Fruit fly (Drosophila melanogaster) whole organism, embryonic: Measurements from ENCODE around the gene Ctr1B.

Experiments used
- CG10565 ChIP-seq: fragments of 200-800 bp; sonication (Bioruptor generic); optimal IDR thresholded peaks from 3 replicates; lab custom pipeline; 2016; ENCODE audit warnings: missing biosample characterization, mild to moderate bottlenecking, missing genetic modification characterization
- CG11247 ChIP-seq: fragments of 200-800 bp; sonication (Bioruptor generic); IDR thresholded peaks from 2 replicates; pipeline ENCODE4 v1.3.6; 2022; ENCODE audit warnings: missing biosample characterization, missing genetic modification characterization
- CG12236 ChIP-seq: fragments of 200-800 bp; sonication (Bioruptor generic); optimal IDR thresholded peaks from 2 replicates; lab custom pipeline; 2016; ENCODE audit warnings: missing biosample characterization, missing genetic modification characterization
- CG12744 ChIP-seq: fragments of 200-800 bp; sonication (Bioruptor generic); optimal IDR thresholded peaks from 2 replicates; lab custom pipeline; 2016; ENCODE audit warnings: missing biosample characterization, missing genetic modification characterization
- CG13624 ChIP-seq: fragments of 200-800 bp; sonication (Bioruptor generic); optimal IDR thresholded peaks from 2 replicates; lab custom pipeline; 2016; ENCODE audit warnings: missing biosample characterization, missing genetic modification characterization
- CG14860 ChIP-seq: fragments of 200-800 bp; sonication (Bioruptor generic); IDR thresholded peaks from 3 replicates; pipeline ENCODE4 v1.3.6; 2022; ENCODE audit warnings: missing biosample characterization, missing genetic modification characterization; ENCODE audit not compliant: partially characterized antibody
- CG15479 ChIP-seq: fragments of 200-800 bp; sonication (Bioruptor generic); optimal IDR thresholded peaks from 3 replicates; lab custom pipeline; 2019; ENCODE audit warnings: missing biosample characterization, mild to moderate bottlenecking, missing genetic modification characterization, moderate library complexity
- CG16779 ChIP-seq: fragments of 200-800 bp; sonication (Bioruptor generic); IDR thresholded peaks from 2 replicates; pipeline ENCODE4 v1.3.6; 2022; ENCODE audit warnings: missing biosample characterization, missing genetic modification characterization
- CG17361 ChIP-seq: fragments of 200-800 bp; sonication (Bioruptor generic); IDR thresholded peaks from 3 replicates; pipeline ENCODE4 v1.3.6; 2022; ENCODE audit warnings: missing biosample characterization, missing genetic modification characterization
- CG3847 ChIP-seq: fragments of 200-800 bp; sonication (Bioruptor generic); IDR thresholded peaks from 2 replicates; pipeline ENCODE4 v1.3.6; 2022; ENCODE audit warnings: missing biosample characterization, missing genetic modification characterization
- CG5245 ChIP-seq: fragments of 200-800 bp; sonication (Bioruptor generic); optimal IDR thresholded peaks from 3 replicates; lab custom pipeline; 2016; ENCODE audit warnings: missing biosample characterization, missing genetic modification characterization
- CG6254 ChIP-seq: fragments of 200-800 bp; sonication (Bioruptor generic); optimal IDR thresholded peaks from 3 replicates; lab custom pipeline; 2017; ENCODE audit warnings: mild to moderate bottlenecking, missing biosample characterization, missing genetic modification reagents, missing genetic modification characterization
- CG6765 ChIP-seq: fragments of 200-800 bp; sonication (Bioruptor generic); optimal IDR thresholded peaks from 3 replicates; lab custom pipeline; 2017; ENCODE audit warnings: missing biosample characterization, mild to moderate bottlenecking, missing genetic modification characterization
- CG7786 ChIP-seq: fragments of 200-800 bp; sonication (Bioruptor generic); optimal IDR thresholded peaks from 2 replicates; lab custom pipeline; 2016; ENCODE audit warnings: missing biosample characterization, missing genetic modification characterization
- CG7839 ChIP-seq: fragments of 200-800 bp; sonication (Bioruptor generic); optimal IDR thresholded peaks from 3 replicates; lab custom pipeline; 2018; ENCODE audit warnings: missing biosample characterization, mild to moderate bottlenecking, missing genetic modification characterization, moderate library complexity
- CG8290 ChIP-seq, 3 experiments: fragments of 200-800 bp; sonication (Bioruptor generic); optimal IDR thresholded peaks; 2 replicates each; lab custom pipeline; 2016 to 2019; ENCODE audit warnings: missing biosample characterization in 3 of 3, missing genetic modification characterization in 3 of 3, mild to moderate bottlenecking in 2 of 3, moderate library complexity in 1 of 3
- Chrac-16 ChIP-seq: fragments of 200-800 bp; sonication (Bioruptor generic); optimal IDR thresholded peaks from 3 replicates; lab custom pipeline; 2016; ENCODE audit warnings: missing biosample characterization, missing genetic modification characterization
- CkIIα-i1 ChIP-seq: fragments of 200-800 bp; sonication (Bioruptor generic); IDR thresholded peaks from 2 replicates; pipeline ENCODE4 v1.3.6; 2022; ENCODE audit warnings: missing biosample characterization, missing genetic modification characterization
- Doc3 ChIP-seq: fragments of 200-800 bp; sonication (Bioruptor generic); IDR thresholded peaks from 3 replicates; pipeline ENCODE4 v1.3.6; 2022; ENCODE audit warnings: missing biosample characterization, missing genetic modification characterization; ENCODE audit not compliant: partially characterized antibody
- E2f2 ChIP-seq: fragments of 200-800 bp; sonication (Bioruptor generic); IDR thresholded peaks from 2 replicates; pipeline ENCODE4 v1.3.6; 2022; ENCODE audit warnings: missing biosample characterization, missing genetic modification characterization
- MBD-R2 ChIP-seq: fragments of 200-800 bp; sonication (Bioruptor generic); IDR thresholded peaks from 2 replicates; pipeline ENCODE4 v1.3.6; 2022; ENCODE audit warnings: missing biosample characterization, missing genetic modification characterization
- Max ChIP-seq: fragments of 200-800 bp; sonication (Bioruptor generic); optimal IDR thresholded peaks from 2 replicates; lab custom pipeline; 2016; ENCODE audit warnings: missing biosample characterization, mild to moderate bottlenecking, missing genetic modification characterization
- Mes4 ChIP-seq: fragments of 200-800 bp; sonication (Bioruptor generic); optimal IDR thresholded peaks from 2 replicates; lab custom pipeline; 2016; ENCODE audit warnings: missing biosample characterization, missing genetic modification characterization
- Sin3A ChIP-seq: fragments of >200 bp; optimal IDR thresholded peaks from 2 replicates; lab custom pipeline; 2018
- Trl ChIP-seq, 3 experiments: fragments of >200 bp in 2 of 3; fragments of 200-800 bp in 1 of 3; sonication (Bioruptor generic) in 1 of 3; optimal IDR thresholded peaks; 2 replicates in 1 of 3; 3 replicates in 2 of 3; lab custom pipeline; 2016 to 2017; ENCODE audit warnings: missing biosample characterization in 1 of 3, missing genetic modification characterization in 1 of 3
- ato ChIP-seq: fragments of 200-800 bp; sonication (Bioruptor generic); IDR thresholded peaks from 2 replicates; pipeline ENCODE4 v1.3.6; 2022; ENCODE audit warnings: missing biosample characterization, missing genetic modification characterization; ENCODE audit not compliant: partially characterized antibody
- caup ChIP-seq: fragments of 200-800 bp; sonication (Bioruptor generic); optimal IDR thresholded peaks from 3 replicates; lab custom pipeline; 2017; ENCODE audit warnings: missing biosample characterization, mild to moderate bottlenecking, missing genetic modification characterization, moderate library complexity; ENCODE audit not compliant: severe bottlenecking
- crc ChIP-seq: fragments of 200-800 bp; sonication (Bioruptor generic); optimal IDR thresholded peaks from 2 replicates; lab custom pipeline; 2016; ENCODE audit warnings: missing biosample characterization, missing genetic modification characterization
- da ChIP-seq: fragments of 200-800 bp; sonication (Bioruptor generic); optimal IDR thresholded peaks from 2 replicates; lab custom pipeline; 2016; ENCODE audit warnings: missing biosample characterization, missing genetic modification characterization
- dmrt11E ChIP-seq: fragments of 200-800 bp; sonication (Bioruptor generic); optimal IDR thresholded peaks from 3 replicates; lab custom pipeline; 2018; ENCODE audit warnings: missing biosample characterization, mild to moderate bottlenecking, missing genetic modification characterization, moderate library complexity
- fu2 ChIP-seq: fragments of 200-800 bp; sonication (Bioruptor generic); optimal IDR thresholded peaks from 2 replicates; lab custom pipeline; 2016; ENCODE audit warnings: missing biosample characterization, missing genetic modification characterization
- gcm ChIP-seq: fragments of 200-800 bp; sonication (Bioruptor generic); optimal IDR thresholded peaks from 2 replicates; lab custom pipeline; 2019; ENCODE audit warnings: missing biosample characterization, mild to moderate bottlenecking, missing genetic modification characterization, moderate library complexity
- jumu ChIP-seq: fragments of 200-800 bp; sonication (Bioruptor generic); optimal IDR thresholded peaks from 3 replicates; lab custom pipeline; 2016; ENCODE audit warnings: missing biosample characterization, missing genetic modification characterization
- knrl ChIP-seq: fragments of 200-800 bp; sonication (Bioruptor generic); IDR thresholded peaks from 3 replicates; pipeline ENCODE4 v1.3.6; 2022; ENCODE audit warnings: missing biosample characterization, missing genetic modification characterization; ENCODE audit not compliant: partially characterized antibody
- lbe ChIP-seq: fragments of 200-800 bp; sonication (Bioruptor generic); optimal IDR thresholded peaks from 2 replicates; lab custom pipeline; 2016; ENCODE audit warnings: missing biosample characterization, mild to moderate bottlenecking, missing genetic modification characterization
- nerfin-1 ChIP-seq: fragments of 200-800 bp; sonication (Bioruptor generic); optimal IDR thresholded peaks from 3 replicates; lab custom pipeline; 2019; ENCODE audit warnings: missing biosample characterization, mild to moderate bottlenecking, missing genetic modification characterization, moderate library complexity
- oc ChIP-seq: fragments of 200-800 bp; sonication (Bioruptor generic); optimal IDR thresholded peaks from 2 replicates; lab custom pipeline; 2018; ENCODE audit warnings: missing biosample characterization, mild to moderate bottlenecking, missing genetic modification characterization, moderate library complexity
- p53 ChIP-seq: fragments of 200-800 bp; sonication (Bioruptor generic); optimal IDR thresholded peaks from 2 replicates; lab custom pipeline; 2016; ENCODE audit warnings: missing biosample characterization, missing genetic modification characterization
- pita ChIP-seq: fragments of 200-800 bp; sonication (Bioruptor generic); optimal IDR thresholded peaks from 2 replicates; lab custom pipeline; 2017; ENCODE audit warnings: missing biosample characterization, mild to moderate bottlenecking, missing genetic modification characterization
- pum ChIP-seq: fragments of 200-800 bp; sonication (Bioruptor generic); optimal IDR thresholded peaks from 2 replicates; lab custom pipeline; 2016; ENCODE audit warnings: missing biosample characterization, missing genetic modification characterization
- sd ChIP-seq: fragments of 200-800 bp; sonication (Bioruptor generic); optimal IDR thresholded peaks from 3 replicates; lab custom pipeline; 2018; ENCODE audit warnings: missing biosample characterization, mild to moderate bottlenecking, missing genetic modification characterization, moderate library complexity
- slou ChIP-seq: fragments of 200-800 bp; sonication (Bioruptor generic); optimal IDR thresholded peaks from 3 replicates; lab custom pipeline; 2016; ENCODE audit warnings: missing biosample characterization, missing genetic modification characterization
- tap ChIP-seq: fragments of 200-800 bp; optimal IDR thresholded peaks from 3 replicates; lab custom pipeline; 2019; ENCODE audit warnings: missing biosample characterization, mild to moderate bottlenecking, missing genetic modification characterization, moderate library complexity
- trh ChIP-seq: fragments of 200-800 bp; sonication (Bioruptor generic); optimal IDR thresholded peaks from 2 replicates; lab custom pipeline; 2016; ENCODE audit warnings: missing biosample characterization, missing genetic modification characterization
- ttk ChIP-seq: fragments of 200-800 bp; sonication (Bioruptor generic); IDR thresholded peaks from 2 replicates; pipeline ENCODE4 v2.1.2; 2022; ENCODE audit warnings: missing biosample characterization, missing genetic modification characterization
- tx ChIP-seq: fragments of 200-800 bp; sonication (Bioruptor generic); optimal IDR thresholded peaks from 2 replicates; lab custom pipeline; 2016; ENCODE audit warnings: missing biosample characterization, missing genetic modification characterization
- unc-4 ChIP-seq: fragments of 200-800 bp; sonication (Bioruptor generic); IDR thresholded peaks from 2 replicates; pipeline ENCODE4 v1.3.6; 2022; ENCODE audit warnings: missing biosample characterization, missing genetic modification characterization; ENCODE audit not compliant: partially characterized antibody
- vfl ChIP-seq: fragments of 200-800 bp; sonication (Bioruptor generic); optimal IDR thresholded peaks from 2 replicates; lab custom pipeline; 2016; ENCODE audit warnings: missing biosample characterization, missing genetic modification characterization
- zfh1 ChIP-seq: fragments of 200-800 bp; sonication (Bioruptor generic); IDR thresholded peaks from 3 replicates; pipeline ENCODE4 v1.3.6; 2022; ENCODE audit warnings: missing biosample characterization, missing genetic modification characterization

The Ctr1B gene

dm6 chr3R:8305110-8305509 is 12.3 kb upstream of the Ctr1B start, which contains the start of gene Sgt1 (continued):
- peak; percentile 30 for TF ChIP-seq CG8290 (GFP tag; optimal IDR thresholded peaks at IDR 0.05; lab: Kevin White, UChicago)
- TF ChIP-seq CG8290 (tag; optimal IDR thresholded peaks at IDR 0.05; lab: Kevin White, UChicago), result no peak
- peak; percentile 8 for TF ChIP-seq Chrac-16 (GFP tag; lab: Kevin White, UChicago)
- TF ChIP-seq pum (GFP tag; lab: Kevin White, UChicago), result peak; percentile 12
- peak; percentile 22 for TF ChIP-seq p53 (GFP tag; lab: Kevin White, UChicago)
- TF ChIP-seq da, result no peak
- peak; percentile 16 for TF ChIP-seq caup
- no peak for TF ChIP-seq Trl (optimal IDR thresholded peaks at IDR 0.05; lab: Kevin White, UChicago)
- TF ChIP-seq Trl (GFP tag; optimal IDR thresholded peaks at IDR 0.05; lab: Kevin White, UChicago), result peak; percentile 63
- peak; percentile 31 for TF ChIP-seq tx (GFP tag; lab: Kevin White, UChicago)
- peak; percentile 44 for TF ChIP-seq CG5245 (GFP tag; lab: Kevin White, UChicago)
- no peak for TF ChIP-seq oc
- peak; percentile 72 for TF ChIP-seq vfl (GFP tag; lab: Kevin White, UChicago)
- TF ChIP-seq CG15479 (GFP tag; lab: Kevin White, UChicago), result no peak
- peak; percentile 11 for TF ChIP-seq CG12744
- TF ChIP-seq Max (GFP tag; lab: Kevin White, UChicago), result peak; percentile 34
- no peak for TF ChIP-seq crc (GFP tag; lab: Kevin White, UChicago)
- peak; percentile 47 for TF ChIP-seq CG7786
- TF ChIP-seq sd (tag; lab: Kevin White, UChicago), result peak; percentile 47
- peak; percentile 72 for TF ChIP-seq CG13624 (GFP tag; lab: Kevin White, UChicago)
- TF ChIP-seq CG14860 (GFP tag; lab: Robert Waterston, UW), result peak; percentile 84
- no peak for TF ChIP-seq dmrt11E
- peak; percentile 67 for TF ChIP-seq Sin3A (lab: Kevin White, UChicago)
- TF ChIP-seq Mes4 (GFP tag; lab: Kevin White, UChicago), result peak; percentile 5
- TF ChIP-seq jumu (GFP tag; lab: Kevin White, UChicago), result peak; percentile 63
- TF ChIP-seq pita (GFP tag; lab: Kevin White, UChicago), result peak; percentile 85
- no peak for TF ChIP-seq trh (GFP tag; lab: Kevin White, UChicago)
- TF ChIP-seq, all 482 proteins: peak for 184

dm6 chr3R:8306188-8306926 is 11.1 kb upstream of the Ctr1B start:
- no peak for TF ChIP-seq gcm (GFP tag; lab: Kevin White, UChicago)
- TF ChIP-seq E2f2 (GFP tag; lab: Robert Waterston, UW), result 0 out of 2 replicates have a peak, but pooled peaks have one; percentile 14
- no peak for TF ChIP-seq CG17361 (GFP tag; lab: Robert Waterston, UW)
- no peak for TF ChIP-seq CG6765 (GFP tag; lab: Kevin White, UChicago)
- no peak for TF ChIP-seq CG3847 (GFP tag; lab: Robert Waterston, UW)
- TF ChIP-seq CG11247 (GFP tag; lab: Robert Waterston, UW), result no peak
- TF ChIP-seq lbe (GFP tag; lab: Kevin White, UChicago), result peak; percentile 57
- TF ChIP-seq fu2 (GFP tag; lab: Kevin White, UChicago), result no peak
- TF ChIP-seq MBD-R2, result no peak
- peak; percentile 15; the same call in 1 of the 2 replicates for TF ChIP-seq unc-4 (GFP tag; lab: Robert Waterston, UW)
- no peak; the same call in 1 of the 2 replicates for TF ChIP-seq ato (GFP tag; lab: Robert Waterston, UW)
- no peak for TF ChIP-seq pum (GFP tag; lab: Kevin White, UChicago)
- no peak for TF ChIP-seq slou (GFP tag; lab: Kevin White, UChicago)
- no peak for TF ChIP-seq CG12236 (GFP tag; lab: Kevin White, UChicago)
- no peak for TF ChIP-seq tap (tag; lab: Kevin White, UChicago)
- TF ChIP-seq CG10565 (GFP tag; lab: Kevin White, UChicago), result no peak
- no peak for TF ChIP-seq CG6254
- no peak for TF ChIP-seq zfh1 (GFP tag; lab: Robert Waterston, UW)
- TF ChIP-seq CkIIα-i1 (GFP tag; lab: Robert Waterston, UW), result no peak
- no peak for TF ChIP-seq CG7839 (tag; lab: Kevin White, UChicago)
- TF ChIP-seq Doc3 (GFP tag; lab: Robert Waterston, UW), result no peak
- TF ChIP-seq knrl (GFP tag; lab: Robert Waterston, UW), result peak; percentile 34; the same call in 1 of the 3 replicates
- no peak for TF ChIP-seq ttk (GFP tag; lab: Robert Waterston, UW)
- no peak for TF ChIP-seq nerfin-1 (tag; lab: Kevin White, UChicago)
- no peak for TF ChIP-seq CG16779 (GFP tag; lab: Robert Waterston, UW)
